Worm (Caenorhabditis elegans): ENCODE results near the gene srh-111.

The srh-111 gene

DNA sequence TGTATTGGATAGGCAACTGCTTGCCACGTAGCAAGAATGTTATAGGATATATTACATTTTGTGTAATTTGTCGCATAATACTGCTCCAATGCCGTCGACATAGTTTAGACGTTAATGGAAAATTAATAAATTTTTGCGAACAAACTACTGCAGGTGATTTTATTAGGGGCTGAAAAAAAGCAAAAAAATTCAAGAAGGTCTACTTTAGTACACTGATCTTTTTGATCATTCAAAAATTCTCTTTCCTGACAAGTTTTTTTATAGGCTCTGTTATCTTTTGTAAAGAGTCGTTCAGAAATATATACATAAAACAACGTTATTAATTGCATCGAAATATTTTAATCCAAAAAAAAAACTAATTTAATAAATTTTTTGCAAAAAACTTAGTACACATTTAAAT, at the start of gene srh-111:
Gene srh-111 (minus strand): TSS at position 101 of the 400 bp plus-strand sequence.
- no peak for TF ChIP-seq dao-5 (tag; optimal IDR thresholded peaks at IDR 0.05)
- no peak for TF ChIP-seq him-1 (tag; optimal IDR thresholded peaks at IDR 0.05)
- TF ChIP-seq W03F9.2 (tag; optimal IDR thresholded peaks at IDR 0.05), result no peak

ce11 chrV:17533200-17533599, 48.2 kb upstream of the srh-111 start:
- TF ChIP-seq dao-5 (tag; optimal IDR thresholded peaks at IDR 0.05) (no peak), him-1 (tag; optimal IDR thresholded peaks at IDR 0.05) (no peak), W03F9.2 (tag; optimal IDR thresholded peaks at IDR 0.05) (no peak)

- TF ChIP-seq him-1 (tag; optimal IDR thresholded peaks at IDR 0.05) (no peak), dao-5 (tag; optimal IDR thresholded peaks at IDR 0.05) (no peak), W03F9.2 (tag; optimal IDR thresholded peaks at IDR 0.05) (no peak)
Observed at ce11 chrV:17532686-17533085, 47.7 kb upstream of the srh-111 start, which contains the start of gene C18D4.3. Gene C18D4.3, minus strand, starts transcription at chrV:17532786.

ce11 chrV:17531410-17531809, 46.4 kb upstream of the srh-111 start, which contains the start of gene C18D4.4:
Gene C18D4.4, minus strand, starts transcription at chrV:17531510.
- no peak for TF ChIP-seq W03F9.2 (tag; optimal IDR thresholded peaks at IDR 0.05)
- no peak for TF ChIP-seq him-1 (tag; optimal IDR thresholded peaks at IDR 0.05)
- no peak for TF ChIP-seq dao-5 (tag; optimal IDR thresholded peaks at IDR 0.05)

- no peak for TF ChIP-seq him-1 (tag; optimal IDR thresholded peaks at IDR 0.05)
- TF ChIP-seq dao-5 (tag; optimal IDR thresholded peaks at IDR 0.05), result no peak
- no peak for TF ChIP-seq W03F9.2 (tag; optimal IDR thresholded peaks at IDR 0.05)
Observed at ce11 chrV:17530486-17530885, 45.5 kb upstream of the srh-111 start, which contains the start of gene C18D4.12. Gene C18D4.12, minus strand, starts transcription at chrV:17530586.

DNA sequence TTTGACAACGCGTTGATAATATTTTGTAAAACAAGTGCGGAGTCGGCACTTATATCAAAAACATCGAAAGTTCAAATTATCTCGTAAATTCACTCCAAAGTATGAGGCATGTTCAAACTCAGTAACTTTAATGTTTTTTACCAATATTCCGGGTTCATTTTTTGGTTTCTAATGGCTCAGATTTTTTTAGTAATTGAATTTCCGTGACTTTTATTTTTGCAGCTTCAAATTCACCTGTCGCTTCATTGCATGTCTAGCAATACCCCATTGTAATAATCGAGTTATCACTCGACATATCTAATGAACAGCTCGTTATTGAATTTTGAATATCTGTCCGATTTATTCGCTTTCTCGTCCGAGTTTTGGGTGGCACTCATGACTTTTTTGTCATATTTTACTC, 42.8 kb upstream of the srh-111 start, which contains the start of gene srz-90:
Gene srz-90 (plus strand): TSS at position 301 of the 400 bp plus-strand sequence.
- TF ChIP-seq dao-5 (tag; optimal IDR thresholded peaks at IDR 0.05), result no peak
- TF ChIP-seq him-1 (tag; optimal IDR thresholded peaks at IDR 0.05), result no peak
- TF ChIP-seq W03F9.2 (tag; optimal IDR thresholded peaks at IDR 0.05), result no peak

ce11 chrV:17520735-17521134, 35.8 kb upstream of the srh-111 start, which contains the start of gene fbxa-136:
Gene fbxa-136, plus strand, starts transcription at chrV:17521035.
- TF ChIP-seq W03F9.2 (tag; optimal IDR thresholded peaks at IDR 0.05) (no peak), him-1 (tag; optimal IDR thresholded peaks at IDR 0.05) (no peak), dao-5 (tag; optimal IDR thresholded peaks at IDR 0.05) (no peak)

- TF ChIP-seq him-1 (tag; optimal IDR thresholded peaks at IDR 0.05), result no peak
- TF ChIP-seq W03F9.2 (tag; optimal IDR thresholded peaks at IDR 0.05), result no peak
- no peak for TF ChIP-seq dao-5 (tag; optimal IDR thresholded peaks at IDR 0.05)
Observed at ce11 chrV:17513831-17514230, 28.9 kb upstream of the srh-111 start.

DNA sequence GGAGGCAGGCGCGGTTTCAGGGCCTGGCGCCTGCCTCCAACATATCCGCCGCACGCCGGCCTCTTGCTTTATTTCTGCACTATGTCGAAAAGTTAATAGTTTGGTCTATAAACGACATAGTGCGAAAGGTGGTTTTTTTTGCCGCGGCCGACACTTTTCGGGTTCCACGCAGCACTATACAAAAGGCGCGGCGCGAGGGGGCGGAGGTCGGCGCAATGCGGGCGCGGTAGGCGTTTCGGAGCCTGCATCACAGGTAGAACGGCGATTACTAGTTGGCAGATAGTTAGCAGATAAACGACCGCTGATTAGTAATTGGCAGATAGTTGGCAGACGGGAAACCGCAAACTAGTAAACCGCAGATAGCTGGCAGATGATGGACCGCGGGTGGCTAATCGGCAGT, 27.8 kb upstream of the srh-111 start:
- TF ChIP-seq dao-5 (tag; optimal IDR thresholded peaks at IDR 0.05) (no peak), W03F9.2 (tag; optimal IDR thresholded peaks at IDR 0.05) (no peak), him-1 (tag; optimal IDR thresholded peaks at IDR 0.05) (no peak)

ce11 chrV:17508493-17508892, 23.5 kb upstream of the srh-111 start, which contains the start of gene srw-32:
Gene srw-32, plus strand, starts transcription at chrV:17508793.
- TF ChIP-seq dao-5 (tag; optimal IDR thresholded peaks at IDR 0.05), result no peak

DNA sequence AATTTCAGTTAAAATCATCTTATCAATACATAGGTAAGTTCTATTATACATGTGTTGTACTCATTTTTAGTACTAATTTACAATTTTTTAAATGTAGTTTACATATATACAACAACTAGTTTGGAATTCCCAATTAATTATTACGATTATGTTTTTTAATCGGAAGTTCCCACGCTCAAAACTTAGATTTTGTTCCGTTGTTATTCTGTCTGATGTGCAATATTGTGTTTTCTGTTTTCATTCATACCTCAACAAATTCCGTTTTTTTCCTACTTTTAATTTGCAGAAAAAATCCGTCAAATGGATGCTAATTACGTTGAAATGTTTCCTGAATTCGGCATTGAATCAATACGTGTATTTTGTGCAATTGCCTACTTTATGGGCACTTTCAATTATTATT, 21.3 kb upstream of the srh-111 start, which contains the start of gene srw-31:
Gene srw-31 (plus strand): TSS at position 301 of the 400 bp plus-strand sequence.
- TF ChIP-seq W03F9.2 (tag; optimal IDR thresholded peaks at IDR 0.05) (no peak), him-1 (tag; optimal IDR thresholded peaks at IDR 0.05) (no peak), dao-5 (tag; optimal IDR thresholded peaks at IDR 0.05) (no peak)

ce11 chrV:17500055-17500454, 15.1 kb upstream of the srh-111 start:
- no peak for TF ChIP-seq dao-5 (tag; optimal IDR thresholded peaks at IDR 0.05)
- no peak for TF ChIP-seq W03F9.2 (tag; optimal IDR thresholded peaks at IDR 0.05)
- no peak for TF ChIP-seq him-1 (tag; optimal IDR thresholded peaks at IDR 0.05)

ce11 chrV:17496071-17496470, 11.1 kb upstream of the srh-111 start, which contains the start of gene srh-118:
Gene srh-118, minus strand, starts transcription at chrV:17496171.
- TF ChIP-seq him-1 (tag; optimal IDR thresholded peaks at IDR 0.05), result no peak
- no peak for TF ChIP-seq dao-5 (tag; optimal IDR thresholded peaks at IDR 0.05)
- no peak for TF ChIP-seq W03F9.2 (tag; optimal IDR thresholded peaks at IDR 0.05)

DNA sequence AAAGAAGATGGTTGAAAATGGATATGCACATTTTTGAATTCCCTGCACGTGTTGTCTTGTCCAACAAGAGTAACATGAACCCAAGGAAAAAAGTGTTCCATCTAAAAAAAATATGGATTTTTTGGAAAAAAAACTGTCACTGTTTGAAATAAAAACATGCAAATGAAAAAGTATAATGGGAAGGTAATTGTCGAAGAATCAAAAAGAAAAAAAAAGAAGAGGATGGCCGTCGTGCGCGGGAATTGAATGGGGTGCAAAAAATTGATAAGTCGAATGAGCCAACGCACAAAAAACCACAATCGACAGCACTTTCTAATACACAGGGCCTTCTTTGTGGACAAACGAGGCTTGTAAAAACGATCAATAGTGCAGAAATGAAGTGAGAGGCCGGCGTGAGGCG, 8.8 kb upstream of the srh-111 start, which contains the start of gene fbxa-102:
Gene fbxa-102 (minus strand): TSS at position 101 of the 400 bp plus-strand sequence.
- no peak for TF ChIP-seq W03F9.2 (tag; optimal IDR thresholded peaks at IDR 0.05)
- TF ChIP-seq him-1 (tag; optimal IDR thresholded peaks at IDR 0.05), result no peak
- no peak for TF ChIP-seq dao-5 (tag; optimal IDR thresholded peaks at IDR 0.05)

DNA sequence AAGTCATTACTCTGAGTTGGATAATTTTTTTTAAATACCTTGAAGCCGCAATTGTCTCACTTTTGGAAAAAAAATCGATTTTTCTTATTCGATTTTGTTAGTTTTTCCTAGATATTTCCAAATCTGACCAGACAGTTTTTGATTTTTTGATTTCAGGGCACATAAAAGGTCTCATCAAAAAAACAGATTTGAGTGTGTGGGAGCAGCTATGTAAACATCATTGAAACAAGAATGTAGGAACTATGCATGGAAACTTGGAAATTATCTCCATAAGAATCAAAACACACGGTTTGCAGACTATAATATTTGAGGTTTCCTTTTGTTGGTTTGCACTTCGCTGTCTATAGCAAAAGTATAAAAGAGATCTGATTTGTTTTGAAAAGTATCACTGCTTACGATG, 1.1 kb upstream of the srh-111 start, which contains the start of gene scl-24:
Gene scl-24 (plus strand): TSS at position 301 of the 400 bp plus-strand sequence.
- TF ChIP-seq dao-5 (tag; optimal IDR thresholded peaks at IDR 0.05), result no peak
- no peak for TF ChIP-seq him-1 (tag; optimal IDR thresholded peaks at IDR 0.05)
- no peak for TF ChIP-seq W03F9.2 (tag; optimal IDR thresholded peaks at IDR 0.05)

All from whole organism, L4/young adult.